Worm (Caenorhabditis elegans) whole organism, late embryonic: ENCODE measurements around the gene nasp-2.

Experiments
- F13H6.1 ChIP-seq: sonication (generic microtip); optimal IDR thresholded peaks from 2 replicates; lab custom pipeline; 2016; ENCODE audit warnings: missing genetic modification characterization, missing compliant biosample characterization
- ama-1 ChIP-seq: fragments of 150-350 bp; optimal IDR thresholded peaks from 2 replicates; lab custom pipeline; 2014
- ceh-19 ChIP-seq: fragments of 200-800 bp; sonication (Bioruptor generic); optimal IDR thresholded peaks from 2 replicates; lab custom pipeline; 2018; ENCODE audit warnings: mild to moderate bottlenecking, missing genetic modification characterization, missing compliant biosample characterization
- hlh-6 ChIP-seq: sonication (generic microtip); optimal IDR thresholded peaks from 2 replicates; lab custom pipeline; 2016; ENCODE audit warnings: missing genotype, missing genetic modification characterization, missing compliant biosample characterization
- pha-4 ChIP-seq: fragments of 150-350 bp; optimal IDR thresholded peaks from 2 replicates; lab custom pipeline; 2018; ENCODE audit warnings: missing biosample characterization, missing genetic modification reagents, missing genetic modification characterization
- unc-55 ChIP-seq: sonication (generic microtip); optimal IDR thresholded peaks from 2 replicates; lab custom pipeline; 2017; ENCODE audit warnings: missing biosample characterization, missing genetic modification reagents, missing genetic modification characterization

DNA sequence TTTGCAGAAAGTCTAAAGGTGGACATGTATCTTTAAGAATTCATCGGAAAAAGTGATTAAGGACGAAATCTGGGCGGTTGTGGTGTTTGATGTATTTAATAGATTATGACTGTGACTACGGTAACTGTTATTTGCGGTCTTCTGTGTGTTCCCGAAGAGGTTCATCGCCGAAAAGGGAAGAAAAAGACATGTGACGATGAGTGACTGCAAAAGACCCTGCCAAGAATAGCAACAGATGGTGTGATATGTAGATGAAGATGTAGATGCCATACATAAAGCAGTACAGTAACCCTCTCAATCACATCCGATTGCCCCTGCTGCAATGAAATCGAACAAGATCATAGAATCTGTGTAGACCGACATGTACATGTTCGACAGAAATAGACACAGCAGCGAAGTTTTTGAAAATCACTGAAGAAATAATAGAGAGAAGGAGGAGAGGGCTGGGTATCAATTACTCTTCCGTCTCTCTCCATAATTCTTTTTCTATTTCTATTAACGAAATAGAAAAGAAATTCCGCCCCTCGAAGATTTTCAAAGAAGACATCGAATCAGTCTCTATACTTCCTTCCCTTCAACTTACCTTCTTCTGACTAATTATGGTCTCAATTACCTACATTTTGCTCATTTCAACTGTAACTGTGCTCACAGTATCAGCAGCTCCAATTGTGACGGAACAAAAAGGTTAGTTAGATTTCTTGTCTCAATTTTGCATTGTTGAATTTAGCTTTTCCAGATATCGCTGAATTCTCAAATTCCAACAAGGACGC is 46.9 kb upstream of the nasp-2 start, which contains the start of gene F32H5.3:
- no peak for TF ChIP-seq ceh-19
- no peak for TF ChIP-seq unc-55
- no peak for TF ChIP-seq hlh-6 (tag; lab: Kevin White, UChicago)
- no peak for TF ChIP-seq ama-1 (lab: Kevin White, UChicago)
- no peak for TF ChIP-seq pha-4
- no peak for TF ChIP-seq F13H6.1 (tag; lab: Kevin White, UChicago)
